Worm (Caenorhabditis elegans) whole organism, L2 larva: Measurements from ENCODE around the gene C28G1.6.

Experiments used
- lin-39 ChIP-seq: fragments of 150-350 bp; optimal IDR thresholded peaks from 2 replicates; lab custom pipeline; 2014; ENCODE audit warnings: missing biosample characterization, missing genetic modification reagents, missing genetic modification characterization
- nhr-21 ChIP-seq: fragments of 150-350 bp; optimal IDR thresholded peaks from 2 replicates; lab custom pipeline; 2014; ENCODE audit warnings: missing biosample characterization, missing genetic modification characterization
- snpc-4 ChIP-seq: fragments of 150-350 bp; optimal IDR thresholded peaks from 2 replicates; lab custom pipeline; 2014; ENCODE audit warnings: missing biosample characterization, missing genetic modification characterization
- zag-1 ChIP-seq: fragments of 150-350 bp; optimal IDR thresholded peaks from 2 replicates; lab custom pipeline; 2014; ENCODE audit warnings: missing biosample characterization, missing genetic modification characterization
- ztf-11 ChIP-seq: sonication (generic microtip); optimal IDR thresholded peaks from 2 replicates; lab custom pipeline; 2017; ENCODE audit warnings: missing biosample characterization, missing genetic modification characterization

- TF ChIP-seq snpc-4 (tag; lab: Kevin White, UChicago): no peak
- TF ChIP-seq lin-39: no peak
- no peak for TF ChIP-seq nhr-21 (tag; lab: Kevin White, UChicago)
- no peak for TF ChIP-seq zag-1 (tag; lab: Kevin White, UChicago)
- TF ChIP-seq ztf-11 (tag; lab: Kevin White, UChicago): no peak
Observed at ce11 chrX:8866563-8866962, 35.5 kb upstream of the C28G1.6 start, which contains the start of gene ins-9.
